Worm (Caenorhabditis elegans) whole organism, L1 larva: ENCODE results near the gene str-3.

Source experiments
- ces-1 ChIP-seq: fragments of 150-350 bp; optimal IDR thresholded peaks from 2 replicates; lab custom pipeline; 2014; ENCODE audit warnings: missing biosample characterization, missing genetic modification reagents, missing genetic modification characterization
- lin-13 ChIP-seq: fragments of 150-350 bp; optimal IDR thresholded peaks from 2 replicates; lab custom pipeline; 2014; ENCODE audit warnings: missing biosample characterization, missing genetic modification reagents, missing genetic modification characterization
- lsy-2 ChIP-seq, 2 experiments: fragments of 150-350 bp; optimal IDR thresholded peaks; 2 replicates each; lab custom pipeline; 2014; ENCODE audit warnings: missing biosample characterization in 2 of 2, missing genetic modification characterization in 2 of 2
- nhr-77 ChIP-seq: fragments of 150-350 bp; optimal IDR thresholded peaks from 2 replicates; lab custom pipeline; 2014; ENCODE audit warnings: missing biosample characterization, missing genetic modification characterization
- unc-130 ChIP-seq: fragments of 150-350 bp; optimal IDR thresholded peaks from 2 replicates; lab custom pipeline; 2017; ENCODE audit warnings: missing biosample characterization, missing genetic modification characterization, inconsistent platforms
- unc-86 ChIP-seq: sonication (generic microtip); optimal IDR thresholded peaks from 2 replicates; lab custom pipeline; 2016; ENCODE audit warnings: missing genetic modification characterization, missing compliant biosample characterization
- zag-1 ChIP-seq: fragments of 150-350 bp; optimal IDR thresholded peaks from 2 replicates; lab custom pipeline; 2014; ENCODE audit warnings: missing biosample characterization, missing genetic modification characterization

DNA sequence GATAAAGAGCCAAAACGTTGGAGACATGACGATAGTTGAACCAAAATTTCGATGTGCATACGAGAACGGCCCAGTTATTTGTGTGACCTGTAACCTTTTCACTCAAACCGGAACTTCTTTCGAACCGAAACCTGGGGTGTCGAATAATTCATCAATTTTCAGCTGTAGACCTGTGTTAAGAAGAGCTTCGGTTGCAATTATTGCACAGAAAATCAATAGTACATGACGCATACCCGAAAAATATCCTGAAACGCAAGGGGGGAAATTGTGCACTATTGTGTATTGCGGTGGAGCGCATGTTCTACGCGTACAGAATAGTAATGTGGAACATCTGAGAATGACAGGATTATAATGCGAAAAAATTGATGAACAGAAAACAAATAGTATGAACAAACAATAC, 9.6 kb upstream of the str-3 start, which contains the start of gene pigk-1:
- TF ChIP-seq lin-13 (GFP tag; lab: Kevin White, UChicago) (no peak), unc-86 (tag; lab: Kevin White, UChicago) (no peak), nhr-77 (tag; lab: Kevin White, UChicago) (no peak), lsy-2 (tag; optimal IDR thresholded peaks at IDR 0.05; lab: Kevin White, UChicago) (peak in 1 of 2 experiments; percentile 37), ces-1 (GFP tag; lab: Kevin White, UChicago) (no peak), zag-1 (tag; lab: Kevin White, UChicago) (no peak), unc-130 (tag; lab: Kevin White, UChicago) (no peak)
